Fruit fly (Drosophila melanogaster) whole organism, embryonic: ENCODE measurements around the gene CG42232.

ENCODE experiments used
- Atf3 ChIP-seq: fragments of 200-800 bp; sonication (Bioruptor generic); optimal IDR thresholded peaks from 3 replicates; lab custom pipeline; 2016; ENCODE audit warnings: missing biosample characterization, missing genetic modification characterization
- CG10431 ChIP-seq: fragments of 200-800 bp; sonication (Bioruptor generic); optimal IDR thresholded peaks from 3 replicates; lab custom pipeline; 2018; ENCODE audit warnings: missing biosample characterization, mild to moderate bottlenecking, missing genetic modification characterization
- CG10543 ChIP-seq: fragments of 200-800 bp; sonication (Bioruptor generic); optimal IDR thresholded peaks from 3 replicates; lab custom pipeline; 2017; ENCODE audit warnings: missing biosample characterization, mild to moderate bottlenecking, missing genetic modification characterization, moderate library complexity
- CG10565 ChIP-seq: fragments of 200-800 bp; sonication (Bioruptor generic); optimal IDR thresholded peaks from 3 replicates; lab custom pipeline; 2016; ENCODE audit warnings: missing biosample characterization, mild to moderate bottlenecking, missing genetic modification characterization
- CG12071 ChIP-seq: fragments of 200-800 bp; sonication (Bioruptor generic); optimal IDR thresholded peaks from 3 replicates; lab custom pipeline; 2018; ENCODE audit warnings: missing biosample characterization, mild to moderate bottlenecking, missing genetic modification characterization
- CG15073 ChIP-seq: fragments of 200-800 bp; sonication (Bioruptor generic); optimal IDR thresholded peaks from 2 replicates; lab custom pipeline; 2016; ENCODE audit warnings: missing biosample characterization, missing genetic modification characterization
- CG1529 ChIP-seq: fragments of 200-800 bp; sonication (Bioruptor generic); optimal IDR thresholded peaks from 3 replicates; lab custom pipeline; 2018; ENCODE audit warnings: missing biosample characterization, missing genetic modification characterization
- CG15479 ChIP-seq: fragments of 200-800 bp; sonication (Bioruptor generic); optimal IDR thresholded peaks from 3 replicates; lab custom pipeline; 2019; ENCODE audit warnings: missing biosample characterization, mild to moderate bottlenecking, missing genetic modification characterization, moderate library complexity
- CG15514 ChIP-seq: fragments of 200-800 bp; sonication (Bioruptor generic); optimal IDR thresholded peaks from 3 replicates; lab custom pipeline; 2017; ENCODE audit warnings: missing biosample characterization, missing genetic modification characterization, mild to moderate bottlenecking, moderate library complexity, missing genetic modification reagents
- CG15696 ChIP-seq: fragments of 200-800 bp; sonication (Bioruptor generic); optimal IDR thresholded peaks from 2 replicates; lab custom pipeline; 2019; ENCODE audit warnings: missing biosample characterization, mild to moderate bottlenecking, missing genetic modification characterization, moderate library complexity
- CG16863 ChIP-seq: fragments of 200-800 bp; sonication (Bioruptor generic); optimal IDR thresholded peaks from 3 replicates; lab custom pipeline; 2016; ENCODE audit warnings: missing biosample characterization, missing genetic modification characterization
- CG3407 ChIP-seq: fragments of 200-800 bp; sonication (Bioruptor generic); optimal IDR thresholded peaks from 2 replicates; lab custom pipeline; 2018; ENCODE audit warnings: missing biosample characterization, mild to moderate bottlenecking, missing genetic modification characterization
- CG34224 ChIP-seq: fragments of 200-800 bp; sonication (Bioruptor generic); IDR thresholded peaks from 3 replicates; pipeline ENCODE4 v1.3.6; 2022; ENCODE audit warnings: missing biosample characterization, missing genetic modification characterization; ENCODE audit not compliant: partially characterized antibody
- CG6765 ChIP-seq: fragments of 200-800 bp; sonication (Bioruptor generic); optimal IDR thresholded peaks from 3 replicates; lab custom pipeline; 2017; ENCODE audit warnings: missing biosample characterization, mild to moderate bottlenecking, missing genetic modification characterization
- CG9876 ChIP-seq: fragments of 200-800 bp; sonication (Bioruptor generic); optimal IDR thresholded peaks from 2 replicates; lab custom pipeline; 2016; ENCODE audit warnings: missing biosample characterization, missing genetic modification characterization
- CTCF ChIP-seq: fragments of 200-800 bp; sonication (Bioruptor generic); optimal IDR thresholded peaks from 2 replicates; lab custom pipeline; 2017; ENCODE audit warnings: missing biosample characterization, mild to moderate bottlenecking, missing genetic modification characterization, moderate library complexity
- CkIIα-i1 ChIP-seq: fragments of 200-800 bp; sonication (Bioruptor generic); IDR thresholded peaks from 2 replicates; pipeline ENCODE4 v1.3.6; 2022; ENCODE audit warnings: missing biosample characterization, missing genetic modification characterization
- Dad ChIP-seq: fragments of 200-800 bp; sonication (Bioruptor generic); optimal IDR thresholded peaks from 3 replicates; lab custom pipeline; 2016; ENCODE audit warnings: missing biosample characterization, missing genetic modification characterization
- Ets65A ChIP-seq: fragments of 200-800 bp; sonication (Bioruptor generic); peaks from one replicate; lab custom pipeline; 2016; ENCODE audit warnings: missing biosample characterization, missing genetic modification characterization
- H15 ChIP-seq: fragments of 200-800 bp; sonication (Bioruptor generic); IDR thresholded peaks from 3 replicates; pipeline ENCODE4 v1.3.6; 2022; ENCODE audit warnings: missing biosample characterization, missing genetic modification characterization
- HLHmδ ChIP-seq: fragments of 200-800 bp; sonication (Bioruptor generic); optimal IDR thresholded peaks from 2 replicates; lab custom pipeline; 2018; ENCODE audit warnings: missing biosample characterization, mild to moderate bottlenecking, missing genetic modification characterization, moderate library complexity
- Hmx ChIP-seq: fragments of 200-800 bp; sonication (Bioruptor generic); optimal IDR thresholded peaks from 2 replicates; lab custom pipeline; 2016; ENCODE audit warnings: missing biosample characterization, missing genetic modification characterization
- MBD-R2 ChIP-seq: fragments of 200-800 bp; sonication (Bioruptor generic); IDR thresholded peaks from 2 replicates; pipeline ENCODE4 v1.3.6; 2022; ENCODE audit warnings: missing biosample characterization, missing genetic modification characterization
- Med ChIP-seq: fragments of 200-800 bp; sonication (Bioruptor generic); peaks from one replicate; lab custom pipeline; 2016; ENCODE audit warnings: missing biosample characterization, missing genetic modification characterization, mild to moderate bottlenecking, inconsistent platforms, moderate library complexity
- Opbp ChIP-seq: fragments of 200-800 bp; sonication (Bioruptor generic); IDR thresholded peaks from 3 replicates; pipeline ENCODE4 v1.3.6; 2022; ENCODE audit warnings: missing biosample characterization, missing genetic modification characterization; ENCODE audit not compliant: partially characterized antibody
- PHDP ChIP-seq: fragments of 200-800 bp; sonication (Bioruptor generic); optimal IDR thresholded peaks from 3 replicates; lab custom pipeline; 2018; ENCODE audit warnings: missing biosample characterization, mild to moderate bottlenecking, missing genetic modification characterization, moderate library complexity
- Spps ChIP-seq: fragments of 200-800 bp; sonication (Bioruptor generic); optimal IDR thresholded peaks from 2 replicates; lab custom pipeline; 2018; ENCODE audit warnings: missing biosample characterization, mild to moderate bottlenecking, missing genetic modification characterization
- Ssrp ChIP-seq: fragments of 200-800 bp; sonication (Bioruptor generic); optimal IDR thresholded peaks from 2 replicates; lab custom pipeline; 2018; ENCODE audit warnings: missing biosample characterization, mild to moderate bottlenecking, missing genetic modification characterization, moderate library complexity
- Usf ChIP-seq: fragments of 200-800 bp; sonication (Bioruptor generic); optimal IDR thresholded peaks from 2 replicates; lab custom pipeline; 2017; ENCODE audit warnings: missing genotype, missing biosample characterization, missing genetic modification characterization
- bab2 ChIP-seq: fragments of 200-800 bp; sonication (Bioruptor generic); optimal IDR thresholded peaks from 2 replicates; lab custom pipeline; 2016; ENCODE audit warnings: missing biosample characterization, missing genetic modification characterization
- corto ChIP-seq: fragments of 200-800 bp; sonication (Bioruptor generic); optimal IDR thresholded peaks from 2 replicates; lab custom pipeline; 2016; ENCODE audit warnings: missing biosample characterization, mild to moderate bottlenecking, missing genetic modification characterization, moderate library complexity
- cwo ChIP-seq: fragments of 200-800 bp; sonication (Bioruptor generic); optimal IDR thresholded peaks from 3 replicates; lab custom pipeline; 2017; ENCODE audit warnings: missing biosample characterization, missing genetic modification characterization, mild to moderate bottlenecking, moderate library complexity, missing genetic modification reagents
- dan ChIP-seq: fragments of 200-800 bp; sonication (Bioruptor generic); IDR thresholded peaks from 2 replicates; pipeline ENCODE4 v1.3.6; 2022; ENCODE audit warnings: missing biosample characterization, missing genetic modification characterization
- fu2 ChIP-seq: fragments of 200-800 bp; sonication (Bioruptor generic); optimal IDR thresholded peaks from 2 replicates; lab custom pipeline; 2016; ENCODE audit warnings: missing biosample characterization, missing genetic modification characterization
- gt ChIP-seq: fragments of 200-800 bp; sonication (Bioruptor generic); IDR thresholded peaks from 2 replicates; pipeline ENCODE4 v1.3.6; 2022; ENCODE audit warnings: missing biosample characterization, missing genetic modification characterization
- hkb ChIP-seq, 2 experiments: fragments of 200-800 bp in 1 of 2; fragments of >200 bp in 1 of 2; sonication (Bioruptor generic) in 1 of 2; IDR thresholded peaks in 1 of 2; optimal IDR thresholded peaks in 1 of 2; 2 replicates each; pipeline versions ENCODE4 v1.3.6 to Lab custom; 2017 to 2022; ENCODE audit warnings: missing biosample characterization in 1 of 2, missing genetic modification characterization in 1 of 2
- mld ChIP-seq: fragments of 200-800 bp; sonication (Bioruptor generic); IDR thresholded peaks from 3 replicates; pipeline ENCODE4 v1.3.6; 2022; ENCODE audit warnings: missing biosample characterization, missing genetic modification characterization; ENCODE audit not compliant: partially characterized antibody
- nerfin-1 ChIP-seq: fragments of 200-800 bp; sonication (Bioruptor generic); optimal IDR thresholded peaks from 3 replicates; lab custom pipeline; 2019; ENCODE audit warnings: missing biosample characterization, mild to moderate bottlenecking, missing genetic modification characterization, moderate library complexity
- pho ChIP-seq: fragments of 200-800 bp; sonication (Bioruptor generic); optimal IDR thresholded peaks from 2 replicates; lab custom pipeline; 2016; ENCODE audit warnings: missing biosample characterization, missing genetic modification characterization
- phol ChIP-seq: fragments of 200-800 bp; sonication (Bioruptor generic); optimal IDR thresholded peaks from 3 replicates; lab custom pipeline; 2018; ENCODE audit warnings: missing biosample characterization, mild to moderate bottlenecking, missing genetic modification characterization, moderate library complexity
- psq ChIP-seq: fragments of 200-800 bp; sonication (Bioruptor generic); optimal IDR thresholded peaks from 2 replicates; lab custom pipeline; 2017; ENCODE audit warnings: missing biosample characterization, missing genetic modification characterization
- repo ChIP-seq: fragments of 200-800 bp; sonication (Bioruptor generic); optimal IDR thresholded peaks from 2 replicates; lab custom pipeline; 2016; ENCODE audit warnings: missing biosample characterization, missing genetic modification characterization
- sc ChIP-seq, 3 experiments: fragments of >200 bp in 2 of 3; fragments of 200-800 bp in 1 of 3; sonication (Bioruptor generic) in 1 of 3; optimal IDR thresholded peaks; 2 replicates in 2 of 3; 3 replicates in 1 of 3; lab custom pipeline; 2017; ENCODE audit warnings: mild to moderate bottlenecking in 1 of 3, missing biosample characterization in 1 of 3, missing genetic modification characterization in 1 of 3, missing genetic modification reagents in 1 of 3
- sd ChIP-seq: fragments of 200-800 bp; sonication (Bioruptor generic); optimal IDR thresholded peaks from 3 replicates; lab custom pipeline; 2018; ENCODE audit warnings: missing biosample characterization, mild to moderate bottlenecking, missing genetic modification characterization, moderate library complexity
- shn ChIP-seq: fragments of 200-800 bp; sonication (Bioruptor generic); optimal IDR thresholded peaks from 3 replicates; lab custom pipeline; 2016; ENCODE audit warnings: missing biosample characterization, missing genetic modification characterization
- slou ChIP-seq: fragments of 200-800 bp; sonication (Bioruptor generic); optimal IDR thresholded peaks from 3 replicates; lab custom pipeline; 2016; ENCODE audit warnings: missing biosample characterization, missing genetic modification characterization
- tgo ChIP-seq: fragments of 200-800 bp; sonication (Bioruptor generic); IDR thresholded peaks from 3 replicates; pipeline ENCODE4 v1.3.6; 2022; ENCODE audit warnings: missing biosample characterization, missing genetic modification characterization
- toy ChIP-seq: fragments of 200-800 bp; sonication (Bioruptor generic); IDR thresholded peaks from 2 replicates; pipeline ENCODE4 v1.3.6; 2022; ENCODE audit warnings: missing biosample characterization, missing genetic modification characterization
- unc-4 ChIP-seq: fragments of 200-800 bp; sonication (Bioruptor generic); IDR thresholded peaks from 2 replicates; pipeline ENCODE4 v1.3.6; 2022; ENCODE audit warnings: missing biosample characterization, missing genetic modification characterization; ENCODE audit not compliant: partially characterized antibody

Gene CG42232

DNA sequence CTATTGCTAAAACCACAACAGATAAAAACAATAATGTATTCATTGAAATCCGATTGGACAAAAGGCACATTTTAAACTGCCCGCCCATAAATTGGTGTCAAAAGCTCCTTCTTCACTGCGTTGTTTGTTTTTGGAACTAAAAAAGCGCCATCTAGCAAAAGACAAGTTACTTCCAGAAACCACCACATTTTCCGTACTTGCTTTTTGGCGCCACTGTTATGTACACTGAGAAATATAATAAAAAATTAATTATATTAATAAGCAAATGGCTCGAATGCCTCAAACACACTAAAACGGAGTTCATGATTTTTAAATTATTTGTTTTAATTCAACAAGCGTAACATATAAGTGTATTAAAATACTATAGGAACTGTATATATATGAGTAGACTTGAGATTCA lies 27.9 kb upstream of the CG42232 start (continued):
- no peak for TF ChIP-seq dan (GFP tag; lab: Robert Waterston, UW)
- peak; percentile 47; the same call in 1 of the 2 replicates for TF ChIP-seq toy (GFP tag; lab: Robert Waterston, UW)
- peak; percentile 91 for TF ChIP-seq PHDP (tag; lab: Kevin White, UChicago)
- TF ChIP-seq nerfin-1 (tag; lab: Kevin White, UChicago) = peak; percentile 63
- peak; percentile 79 for TF ChIP-seq Spps (tag; lab: Kevin White, UChicago)

DNA sequence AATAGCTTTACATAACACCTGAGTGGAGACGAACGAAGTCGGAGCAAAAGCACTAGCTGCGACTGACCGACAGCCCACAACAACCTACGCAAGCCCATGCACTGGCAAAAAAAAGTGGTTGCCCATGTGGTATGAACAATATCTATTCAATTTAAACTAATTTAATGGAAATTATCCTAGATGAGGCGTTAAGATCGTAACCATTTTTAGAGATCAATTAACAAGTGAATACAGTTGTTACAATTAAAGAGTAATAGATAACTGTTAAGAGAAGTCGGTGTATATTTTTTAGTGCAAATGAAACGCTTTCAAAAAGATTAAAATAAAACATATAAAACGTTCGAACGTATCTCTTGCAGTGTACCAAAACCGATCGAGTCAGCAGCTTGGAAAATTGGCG lies 26.7 kb upstream of the CG42232 start:
- TF ChIP-seq pho (GFP tag; lab: Kevin White, UChicago) (no peak), H15 (GFP tag; lab: Robert Waterston, UW) (peak; percentile 75), CTCF (GFP tag; lab: Kevin White, UChicago) (no peak), Opbp (GFP tag; lab: Robert Waterston, UW) (no peak), Atf3 (GFP tag; lab: Kevin White, UChicago) (no peak), CG16863 (no peak), MBD-R2 (no peak), CG15696 (tag; lab: Kevin White, UChicago) (no peak), CG15514 (GFP tag; lab: Kevin White, UChicago) (no peak), mld (GFP tag; lab: Robert Waterston, UW) (no peak), CG3407 (GFP tag; lab: Kevin White, UChicago) (peak; percentile 56), Ets65A (GFP tag; lab: Kevin White, UChicago) (peak; percentile 13), Dad (no peak), unc-4 (GFP tag; lab: Robert Waterston, UW) (no peak), sd (tag; lab: Kevin White, UChicago) (no peak), CG6765 (GFP tag; lab: Kevin White, UChicago) (no peak), hkb (optimal IDR thresholded peaks at IDR 0.05; lab: Kevin White, UChicago) (no peak), hkb (GFP tag; IDR thresholded peaks at IDR 0.05; lab: Robert Waterston, UW) (no peak), gt (GFP tag; lab: Robert Waterston, UW) (no peak), shn (GFP tag; lab: Kevin White, UChicago) (no peak), CG15479 (no peak), CG1529 (peak; percentile 55), sc (optimal IDR thresholded peaks at IDR 0.05; lab: Kevin White, UChicago) (no peak), sc (GFP tag; optimal IDR thresholded peaks at IDR 0.05; lab: Kevin White, UChicago) (no peak), CG12071 (GFP tag; lab: Kevin White, UChicago) (peak; percentile 1), CG10431 (peak; percentile 7), bab2 (no peak), CG10543 (GFP tag; lab: Kevin White, UChicago) (no peak), repo (no peak), phol (tag; lab: Kevin White, UChicago) (peak; percentile 77), CG34224 (GFP tag; lab: Robert Waterston, UW) (no peak), psq (no peak), HLHmδ (GFP tag; lab: Kevin White, UChicago) (no peak), cwo (no peak), CG10565 (GFP tag; lab: Kevin White, UChicago) (no peak), tgo (GFP tag; lab: Robert Waterston, UW) (peak; percentile 55; the same call in 2 of the 3 replicates), fu2 (no peak), corto (GFP tag; lab: Kevin White, UChicago) (no peak), Med (peak; percentile 77), Hmx (GFP tag; lab: Kevin White, UChicago) (no peak), CG15073 (GFP tag; lab: Kevin White, UChicago) (no peak), CG9876 (GFP tag; lab: Kevin White, UChicago) (no peak), CkIIα-i1 (GFP tag; lab: Robert Waterston, UW) (no peak), Ssrp (tag; lab: Kevin White, UChicago) (peak; percentile 69), slou (GFP tag; lab: Kevin White, UChicago) (no peak), Usf (GFP tag; lab: Kevin White, UChicago) (no peak)
